Worm (Caenorhabditis elegans) whole organism, dauer: ENCODE data around the gene lpr-6.

ENCODE experiments used
- unc-62 ChIP-seq: sonication (generic microtip); optimal IDR thresholded peaks from 2 replicates; lab custom pipeline; 2017; ENCODE audit warnings: missing biosample characterization, missing genetic modification reagents, missing genetic modification characterization

lpr-6 gene

DNA sequence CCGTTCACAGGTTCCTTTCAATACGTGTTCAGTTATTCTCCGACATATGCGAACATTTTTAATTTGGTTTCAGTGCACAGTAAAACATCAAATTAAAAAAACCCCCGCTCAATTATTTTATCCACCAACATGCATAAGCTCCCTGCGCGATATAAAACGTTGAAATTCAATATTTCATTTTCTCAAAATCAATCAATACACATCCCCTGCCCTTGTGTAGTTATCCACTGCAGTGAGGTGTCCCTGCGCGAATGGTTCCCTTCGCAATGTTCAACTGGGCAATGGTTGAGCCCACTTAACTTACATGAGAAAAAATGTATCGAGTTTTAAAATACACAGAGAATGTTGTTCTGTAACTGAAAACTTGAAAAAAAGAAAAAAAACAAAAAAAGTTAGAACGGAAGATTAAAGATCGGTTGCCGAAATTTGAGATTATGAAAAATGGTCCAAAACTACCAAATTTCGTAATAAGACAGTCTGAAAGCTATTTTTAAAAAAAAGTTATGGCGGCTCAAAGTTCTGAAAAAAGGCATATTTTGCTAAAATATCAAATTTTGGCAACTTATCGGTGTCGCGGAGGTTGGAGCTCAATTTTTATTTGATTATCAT, 34.3 kb downstream of the lpr-6 start:
- peak; percentile 69 for TF ChIP-seq unc-62

DNA sequence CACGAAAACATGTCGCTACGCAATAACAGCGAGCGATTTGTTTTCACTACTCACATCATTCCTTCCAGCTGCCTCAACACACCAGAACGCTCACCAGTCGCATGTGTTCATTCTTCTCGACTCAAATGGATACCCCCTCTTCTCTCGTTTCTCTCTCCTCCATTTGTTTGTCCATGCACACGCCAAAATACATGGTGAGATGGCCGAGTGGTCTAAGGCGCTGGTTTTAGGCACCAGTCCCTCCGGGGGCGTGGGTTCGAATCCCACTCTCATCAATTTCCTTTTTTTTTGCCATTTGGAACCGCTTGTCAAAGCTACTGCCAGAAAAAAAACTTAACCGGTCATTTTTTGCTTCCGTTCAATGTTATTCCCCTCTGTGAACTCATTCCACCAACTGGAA, 35.7 kb downstream of the lpr-6 start:
- TF ChIP-seq unc-62, result no peak

DNA sequence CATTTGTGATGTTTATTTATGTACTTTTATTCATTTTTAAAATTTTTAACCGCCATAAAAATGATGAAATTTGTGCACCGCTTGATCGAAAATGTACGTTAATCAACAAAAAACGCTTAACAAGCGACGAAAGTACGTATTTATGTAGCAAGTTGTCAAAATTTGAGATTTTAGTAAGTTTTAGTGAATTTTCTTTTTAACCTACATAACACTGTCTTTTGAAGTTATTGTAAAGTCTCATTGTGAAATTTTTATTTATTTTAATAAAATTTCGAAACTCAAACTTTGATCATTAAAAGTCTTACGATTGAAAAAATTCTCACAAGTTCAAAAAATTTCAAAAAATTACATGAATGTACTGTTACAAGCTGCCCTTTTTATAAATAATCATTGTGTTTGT, 37.5 kb downstream of the lpr-6 start:
- TF ChIP-seq unc-62, result no peak

DNA sequence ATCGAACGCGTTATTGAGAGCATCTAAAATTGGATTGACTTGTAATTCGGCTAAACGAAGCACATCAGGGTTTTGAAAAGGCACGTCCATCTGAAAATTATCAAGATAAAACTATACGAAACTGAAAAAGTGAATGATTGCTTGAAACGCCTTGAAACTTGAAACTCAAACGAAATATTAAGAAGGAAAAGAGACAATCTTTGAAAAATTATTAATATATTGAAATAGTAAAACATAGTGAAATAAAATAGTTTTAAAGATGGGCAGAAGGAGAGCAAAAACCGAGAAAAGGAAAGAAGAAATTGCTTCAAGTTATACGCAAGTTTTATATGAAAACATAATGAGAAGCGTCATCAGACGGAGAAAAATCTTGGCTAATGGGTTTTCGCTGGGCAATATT, 38.3 kb downstream of the lpr-6 start, which contains the start of gene W02H3.3:
Gene W02H3.3, minus strand, starts transcription at position 101 of the 400 bp plus-strand sequence.
- no peak for TF ChIP-seq unc-62

DNA sequence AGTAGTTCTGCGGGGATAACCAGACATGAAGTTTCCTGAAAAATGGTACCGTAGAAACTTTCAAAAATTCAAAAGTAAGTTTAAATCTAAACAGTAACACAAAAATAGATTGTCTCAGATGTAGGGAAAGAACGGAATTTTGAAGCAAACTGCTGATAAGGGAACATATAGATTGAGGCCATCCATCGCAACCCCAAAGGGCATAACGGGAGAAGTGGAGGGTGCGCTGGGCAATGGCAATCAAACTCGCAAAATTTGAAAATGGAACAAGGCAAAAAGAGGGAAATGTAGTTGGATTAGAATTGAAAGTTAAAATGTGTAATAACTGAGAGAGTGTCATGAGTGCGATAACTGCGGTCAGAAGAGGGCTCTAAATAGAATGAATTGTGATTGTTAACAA, 43.4 kb downstream of the lpr-6 start:
- TF ChIP-seq unc-62, result no peak

DNA sequence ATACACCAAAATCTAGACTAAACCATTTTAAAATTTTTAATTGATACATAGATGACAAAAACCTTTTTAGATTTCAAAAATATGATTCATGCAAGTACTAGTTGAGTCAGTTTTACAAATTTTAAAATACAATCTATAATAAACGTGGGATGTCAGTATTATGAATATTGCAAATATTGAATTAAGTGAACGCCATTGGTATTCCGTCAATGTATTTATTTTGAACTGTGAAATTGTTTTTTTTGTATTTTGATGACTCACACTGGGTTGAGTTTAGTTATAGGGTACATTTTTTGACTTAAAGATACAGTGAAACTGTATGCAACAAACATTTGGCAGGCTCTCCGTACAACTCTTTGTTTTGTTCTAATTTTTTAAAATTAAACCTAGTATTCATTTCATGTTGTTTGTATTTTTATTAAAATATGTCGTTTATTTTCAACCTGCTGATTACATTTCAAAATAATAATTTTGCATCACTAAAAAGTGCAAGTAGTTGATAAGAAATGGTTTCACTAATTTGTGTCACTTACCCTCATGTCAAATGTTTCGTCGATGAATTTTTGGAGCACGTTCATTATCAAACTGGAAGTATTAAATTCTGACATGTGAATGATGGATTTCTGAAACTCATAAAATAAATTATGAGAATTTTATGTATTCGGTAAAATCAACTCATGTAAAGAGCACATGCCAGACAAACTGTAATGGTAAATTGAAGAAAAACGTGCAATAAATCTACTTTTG, 45.3 kb downstream of the lpr-6 start, which contains the start of gene W02H3.1:
Gene W02H3.1, minus strand, starts transcription at position 578 of the 747 bp plus-strand sequence.
- TF ChIP-seq unc-62, result no peak

DNA sequence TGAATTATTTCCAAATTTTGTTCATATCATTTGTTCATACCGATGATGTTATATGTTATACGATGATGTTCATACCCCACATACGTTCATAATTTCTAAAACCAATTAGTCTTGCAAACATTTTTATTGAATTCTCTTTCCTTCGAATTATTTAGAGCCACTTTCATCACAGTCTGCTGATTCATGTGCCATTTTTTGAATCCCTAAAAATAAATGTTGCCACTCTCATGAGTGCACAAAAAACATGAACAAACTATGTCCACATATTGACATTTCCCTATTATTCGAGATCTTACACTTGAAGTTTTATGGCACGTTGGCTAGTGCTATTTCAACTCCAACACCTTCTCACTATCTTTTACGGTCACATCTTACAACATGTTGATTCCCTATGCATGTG, 47.3 kb downstream of the lpr-6 start, which contains the start of gene clc-17:
Gene clc-17, plus strand, starts transcription at position 301 of the 400 bp plus-strand sequence.
- no peak for TF ChIP-seq unc-62

DNA sequence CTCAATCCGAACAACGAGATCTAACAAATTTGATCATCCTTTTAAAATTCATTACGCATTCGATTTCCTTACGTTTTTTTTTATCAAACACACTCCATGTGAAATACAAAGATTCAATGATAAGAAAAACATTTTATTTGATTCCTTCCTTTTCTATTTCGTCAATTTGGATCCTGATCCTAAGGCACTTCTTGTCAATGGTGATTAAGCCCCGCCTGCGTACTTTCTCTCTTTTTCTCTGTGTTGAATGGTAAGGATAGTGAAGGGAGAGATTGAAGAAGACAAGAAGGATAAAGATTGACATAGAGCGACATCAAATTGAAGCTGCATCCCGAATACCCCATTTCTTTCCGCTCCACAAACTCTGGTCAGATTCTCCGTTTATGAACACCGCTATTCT, 49.4 kb downstream of the lpr-6 start, which contains the start of gene grd-1:
Gene grd-1, plus strand, starts transcription at position 241 of the 400 bp plus-strand sequence.
- no peak for TF ChIP-seq unc-62
